Worm (Caenorhabditis elegans): ENCODE data around the gene sas-4.

The sas-4 gene

DNA sequence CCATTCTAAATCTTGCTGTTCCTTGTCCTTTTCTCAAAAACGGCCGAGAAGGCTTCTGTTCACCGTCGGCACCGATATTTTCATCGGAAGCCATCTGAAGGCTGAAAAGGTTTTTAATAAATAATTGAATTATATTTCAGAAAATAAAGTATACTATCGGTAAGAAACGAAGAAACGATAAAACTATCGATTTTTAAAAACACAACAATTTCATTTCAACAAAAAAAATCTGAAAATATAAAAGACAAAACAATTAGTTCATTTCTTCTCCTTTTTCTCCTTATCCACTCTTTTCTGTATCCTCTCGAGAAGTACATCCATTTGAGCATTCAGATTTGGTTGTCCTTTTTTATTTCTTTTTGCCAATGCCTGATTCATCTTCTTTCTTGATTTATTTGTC is at the start of gene sas-4:
Gene sas-4 (minus strand): TSS at position 101 of the 400 bp plus-strand sequence.
- no peak for TF ChIP-seq unc-39 (tag; optimal IDR thresholded peaks at IDR 0.05)
- TF ChIP-seq crh-2 (tag; optimal IDR thresholded peaks at IDR 0.05), result no peak
- no peak for TF ChIP-seq nhr-25 (tag; optimal IDR thresholded peaks at IDR 0.05)
- no peak for TF ChIP-seq mbf-1 (tag; optimal IDR thresholded peaks at IDR 0.05)
- TF ChIP-seq lin-13 (GFP tag; optimal IDR thresholded peaks at IDR 0.05), result no peak
- TF ChIP-seq ztf-1 (GFP tag; conservative IDR thresholded peaks at IDR 0.05), result no peak
- no peak for TF ChIP-seq elt-1 (tag; optimal IDR thresholded peaks at IDR 0.05)
- no peak for TF ChIP-seq nhr-21 (tag; optimal IDR thresholded peaks at IDR 0.05)
- no peak for TF ChIP-seq ztf-4 (tag; optimal IDR thresholded peaks at IDR 0.05)
- TF ChIP-seq nhr-10 (tag; optimal IDR thresholded peaks at IDR 0.05), result no peak
- no peak for TF ChIP-seq nhr-6 (tag; optimal IDR thresholded peaks at IDR 0.05)
- TF ChIP-seq C34F6.9 (tag; optimal IDR thresholded peaks at IDR 0.05), result no peak
- no peak for TF ChIP-seq fos-1 (tag; optimal IDR thresholded peaks at IDR 0.05)
- no peak for TF ChIP-seq snpc-4 (tag; optimal IDR thresholded peaks at IDR 0.05)
- no peak for TF ChIP-seq peb-1 (tag; optimal IDR thresholded peaks at IDR 0.05)

DNA sequence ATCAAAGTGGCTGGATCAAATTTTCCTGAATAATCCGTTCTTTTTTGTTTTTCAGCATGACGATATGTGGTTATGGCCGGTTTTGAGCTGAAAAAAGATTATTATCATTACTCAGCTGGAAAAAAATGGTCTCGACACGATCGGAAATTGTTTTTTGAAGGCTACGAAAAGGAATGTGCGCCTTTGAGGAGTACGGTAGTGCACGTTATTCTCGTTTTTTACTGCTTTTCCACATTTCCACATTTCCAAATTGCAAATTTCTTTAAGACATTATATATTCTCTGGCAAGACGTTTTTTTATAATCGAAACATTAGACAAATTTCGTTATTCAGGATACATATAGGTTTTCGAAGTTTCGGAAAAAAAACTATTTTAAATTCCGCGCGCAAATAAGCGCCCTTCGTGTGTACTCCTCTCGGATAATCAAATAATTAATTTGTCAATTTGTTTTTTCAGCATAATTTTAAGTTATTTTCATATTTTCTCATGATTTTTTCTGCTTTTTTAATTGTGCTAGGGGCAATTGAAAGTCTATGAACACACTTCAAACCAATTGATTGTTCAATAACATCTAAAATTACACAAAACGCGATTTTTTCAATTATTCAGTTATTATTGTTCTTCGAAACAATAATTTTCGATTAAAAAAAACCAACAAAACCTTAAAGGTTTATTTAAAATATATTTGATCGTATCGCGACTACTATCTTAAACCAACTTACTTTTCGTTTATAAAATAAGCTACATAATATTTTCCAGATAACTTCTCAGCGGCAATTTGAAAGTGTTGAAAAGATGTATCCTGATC is 45.1 kb upstream of the sas-4 start, which contains the start of gene R05D3.3:
Gene R05D3.3 (plus strand): TSS at position 759 of the 809 bp plus-strand sequence.
- TF ChIP-seq ztf-1 (GFP tag; conservative IDR thresholded peaks at IDR 0.05), result no peak
- TF ChIP-seq ceh-16 (tag; optimal IDR thresholded peaks at IDR 0.05), result no peak
- no peak for TF ChIP-seq skn-1 (tag; optimal IDR thresholded peaks at IDR 0.05)
- TF ChIP-seq sma-3 (GFP tag; optimal IDR thresholded peaks at IDR 0.05), result no peak
- TF ChIP-seq Y55F3AM.14 (GFP tag; optimal IDR thresholded peaks at IDR 0.05), result no peak
- no peak for TF ChIP-seq ama-1 (optimal IDR thresholded peaks at IDR 0.05)
- TF ChIP-seq fos-1 (tag; optimal IDR thresholded peaks at IDR 0.05), result no peak
- TF ChIP-seq snpc-4 (tag; optimal IDR thresholded peaks at IDR 0.05), result no peak
- no peak for TF ChIP-seq mbf-1 (tag; optimal IDR thresholded peaks at IDR 0.05)
- TF ChIP-seq nhr-237 (tag; optimal IDR thresholded peaks at IDR 0.05), result no peak
- TF ChIP-seq nhr-12 (tag; optimal IDR thresholded peaks at IDR 0.05), result no peak
- no peak for TF ChIP-seq nhr-77 (tag; optimal IDR thresholded peaks at IDR 0.05)
- TF ChIP-seq C34F6.9 (tag; optimal IDR thresholded peaks at IDR 0.05), result no peak
- no peak for TF ChIP-seq lin-11 (tag; optimal IDR thresholded peaks at IDR 0.05)
- no peak for TF ChIP-seq nhr-23 (tag; optimal IDR thresholded peaks at IDR 0.05)

DNA sequence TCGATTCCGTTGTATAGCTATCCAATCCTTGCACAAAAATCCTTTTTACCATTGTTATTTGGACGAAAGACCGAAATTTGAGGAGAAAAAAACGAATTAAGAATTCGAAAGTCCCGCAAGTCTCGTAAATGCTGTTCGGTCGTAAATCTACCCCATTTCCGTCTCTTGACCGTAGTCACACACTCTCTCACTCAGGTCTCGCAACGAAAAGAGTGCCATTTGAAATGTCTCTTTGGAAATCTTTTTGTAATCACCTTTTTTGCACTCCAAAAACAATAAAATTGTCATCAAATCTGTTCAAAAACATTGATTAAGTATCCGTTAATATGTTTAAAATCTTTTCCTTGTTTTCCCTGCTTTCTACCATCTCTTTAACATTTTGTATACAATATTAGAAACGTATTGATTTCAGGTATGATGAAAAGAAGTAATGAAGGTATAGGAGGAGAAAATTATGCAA is 39.9 kb upstream of the sas-4 start, which contains the start of the genes R05D3.8 and rfp-1:
Gene R05D3.8 (minus strand): TSS at position 115 of the 460 bp plus-strand sequence.
Gene rfp-1 (plus strand): TSS at position 410 of the 460 bp plus-strand sequence.
- TF ChIP-seq aly-2 (tag; optimal IDR thresholded peaks at IDR 0.05) (no peak), alr-1 (tag; optimal IDR thresholded peaks at IDR 0.05) (no peak), mab-5 (tag; optimal IDR thresholded peaks at IDR 0.05) (peak; percentile 63), nhr-237 (tag; optimal IDR thresholded peaks at IDR 0.05) (no peak), nhr-11 (tag; optimal IDR thresholded peaks at IDR 0.05) (no peak), gmeb-1 (tag; optimal IDR thresholded peaks at IDR 0.05) (peak; percentile 85), sma-3 (GFP tag; optimal IDR thresholded peaks at IDR 0.05) (peak; percentile 69), elt-3 (tag; optimal IDR thresholded peaks at IDR 0.05) (no peak), sem-4 (tag; optimal IDR thresholded peaks at IDR 0.05) (peak; percentile 43), nhr-12 (tag; optimal IDR thresholded peaks at IDR 0.05) (no peak), egl-27 (tag; optimal IDR thresholded peaks at IDR 0.05) (peak; percentile 12), R02D3.7 (tag; optimal IDR thresholded peaks at IDR 0.05) (peak; percentile 97), unc-39 (tag; optimal IDR thresholded peaks at IDR 0.05) (no peak), fos-1 (tag; optimal IDR thresholded peaks at IDR 0.05) (peak; percentile 72), nhr-77 (tag; optimal IDR thresholded peaks at IDR 0.05) (no peak), dmd-4 (tag; optimal IDR thresholded peaks at IDR 0.05) (no peak), snpc-4 (tag; optimal IDR thresholded peaks at IDR 0.05) (no peak), sma-9 (GFP tag; optimal IDR thresholded peaks at IDR 0.05) (peak; percentile 74), sma-9 (tag; optimal IDR thresholded peaks at IDR 0.05) (no peak), F13H6.1 (tag; optimal IDR thresholded peaks at IDR 0.05) (peak; percentile 44), unc-55 (GFP tag; optimal IDR thresholded peaks at IDR 0.05) (peak; percentile 92), lin-13 (GFP tag; optimal IDR thresholded peaks at IDR 0.05) (peak; percentile 87), ceh-82 (tag; optimal IDR thresholded peaks at IDR 0.05) (no peak), ztf-11 (tag; optimal IDR thresholded peaks at IDR 0.05) (no peak), nhr-129 (tag; optimal IDR thresholded peaks at IDR 0.05) (peak; percentile 95), zag-1 (tag; optimal IDR thresholded peaks at IDR 0.05) (peak; percentile 24), nhr-6 (tag; optimal IDR thresholded peaks at IDR 0.05) (peak; percentile 34), ceh-16 (tag; optimal IDR thresholded peaks at IDR 0.05) (peak; percentile 34), lsy-2 (tag; optimal IDR thresholded peaks at IDR 0.05) (peak; percentile 97 to 99), lin-11 (tag; optimal IDR thresholded peaks at IDR 0.05) (peak; percentile 63), crh-2 (tag; optimal IDR thresholded peaks at IDR 0.05) (peak; percentile 88), unc-62 (GFP tag; optimal IDR thresholded peaks at IDR 0.05) (no peak), nhr-21 (tag; optimal IDR thresholded peaks at IDR 0.05) (peak; percentile 65), mbf-1 (tag; optimal IDR thresholded peaks at IDR 0.05) (no peak), peb-1 (tag; optimal IDR thresholded peaks at IDR 0.05) (no peak), skn-1 (tag; optimal IDR thresholded peaks at IDR 0.05) (no peak), ztf-4 (tag; optimal IDR thresholded peaks at IDR 0.05) (no peak), C34F6.9 (tag; optimal IDR thresholded peaks at IDR 0.05) (peak; percentile 89), nhr-25 (tag; optimal IDR thresholded peaks at IDR 0.05) (peak; percentile 76), ztf-1 (GFP tag; conservative IDR thresholded peaks at IDR 0.05) (no peak), elt-1 (tag; optimal IDR thresholded peaks at IDR 0.05) (no peak), nhr-23 (tag; optimal IDR thresholded peaks at IDR 0.05) (no peak), ama-1 (optimal IDR thresholded peaks at IDR 0.05) (peak; percentile 67)

Data from whole organism, L2 larva.